Worm (Caenorhabditis elegans) whole organism, mixed stage, embryonic: ENCODE measurements around the gene F11D11.21.

Source experiments
- bed-3 ChIP-seq: fragments of 200-800 bp; sonication (Bioruptor generic); optimal IDR thresholded peaks from 3 replicates; lab custom pipeline; 2018; ENCODE audit warnings: mild to moderate bottlenecking, missing genetic modification characterization, moderate library complexity, missing compliant biosample characterization
- ceh-39 ChIP-seq: fragments of 150-350 bp; optimal IDR thresholded peaks from 2 replicates; lab custom pipeline; 2014; ENCODE audit warnings: missing biosample characterization, missing genetic modification characterization
- ces-1 ChIP-seq: fragments of 150-350 bp; optimal IDR thresholded peaks from 2 replicates; lab custom pipeline; 2014; ENCODE audit warnings: missing biosample characterization, missing genetic modification reagents, missing genetic modification characterization
- cnd-1 ChIP-seq: fragments of 200-800 bp; sonication (Bioruptor generic); optimal IDR thresholded peaks from 2 replicates; lab custom pipeline; 2018; ENCODE audit warnings: mild to moderate bottlenecking, missing genetic modification characterization, missing compliant biosample characterization
- drap-1 ChIP-seq: fragments of 200-800 bp; sonication (Bioruptor generic); optimal IDR thresholded peaks from 3 replicates; lab custom pipeline; 2018; ENCODE audit warnings: mild to moderate bottlenecking, missing genetic modification characterization, missing compliant biosample characterization
- elt-1 ChIP-seq: sonication (generic microtip); optimal IDR thresholded peaks from 2 replicates; lab custom pipeline; 2017; ENCODE audit warnings: missing genetic modification characterization, mild to moderate bottlenecking, missing compliant biosample characterization, antibody characterized with exemption, moderate library complexity, borderline replicate concordance; ENCODE audit not compliant: insufficient read depth
- elt-3 ChIP-seq: fragments of 150-350 bp; optimal IDR thresholded peaks from 2 replicates; lab custom pipeline; 2014; ENCODE audit warnings: missing biosample characterization, missing genetic modification characterization
- flh-1 ChIP-seq: fragments of 200-800 bp; sonication (Bioruptor generic); optimal IDR thresholded peaks from 2 replicates; lab custom pipeline; 2018; ENCODE audit warnings: mild to moderate bottlenecking, missing genetic modification characterization, moderate library complexity, missing compliant biosample characterization
- ham-2 ChIP-seq: fragments of 200-800 bp; sonication (Bioruptor generic); optimal IDR thresholded peaks from 2 replicates; lab custom pipeline; 2018; ENCODE audit warnings: mild to moderate bottlenecking, missing genetic modification characterization, missing compliant biosample characterization
- hlh-1 ChIP-seq: fragments of 150-350 bp; optimal IDR thresholded peaks from 2 replicates; lab custom pipeline; 2014; ENCODE audit warnings: missing biosample characterization, missing genetic modification reagents, missing genetic modification characterization
- lin-13 ChIP-seq: fragments of 150-350 bp; optimal IDR thresholded peaks from 2 replicates; lab custom pipeline; 2014; ENCODE audit warnings: missing biosample characterization, missing genetic modification characterization
- lin-32 ChIP-seq: fragments of 200-800 bp; sonication (Bioruptor generic); optimal IDR thresholded peaks from 2 replicates; lab custom pipeline; 2018; ENCODE audit warnings: mild to moderate bottlenecking, missing genetic modification characterization, missing compliant biosample characterization
- lsy-2 ChIP-seq: fragments of 150-350 bp; optimal IDR thresholded peaks from 2 replicates; lab custom pipeline; 2014; ENCODE audit warnings: missing biosample characterization, missing genetic modification characterization
- mab-5 ChIP-seq: fragments of 150-350 bp; optimal IDR thresholded peaks from 2 replicates; lab custom pipeline; 2014; ENCODE audit warnings: missing biosample characterization, missing genetic modification characterization
- mep-1 ChIP-seq: fragments of 150-350 bp; optimal IDR thresholded peaks from 2 replicates; lab custom pipeline; 2017; ENCODE audit warnings: missing biosample characterization, missing genetic modification reagents, missing genetic modification characterization, inconsistent platforms
- mls-2 ChIP-seq: sonication (generic microtip); optimal IDR thresholded peaks from 2 replicates; lab custom pipeline; 2016; ENCODE audit warnings: mild to moderate bottlenecking, missing genetic modification characterization, moderate library complexity, missing compliant biosample characterization
- nhr-12 ChIP-seq: fragments of 150-350 bp; optimal IDR thresholded peaks from 2 replicates; lab custom pipeline; 2014; ENCODE audit warnings: missing biosample characterization, missing genetic modification characterization
- nhr-2 ChIP-seq: fragments of 150-350 bp; optimal IDR thresholded peaks from 2 replicates; lab custom pipeline; 2014; ENCODE audit warnings: missing biosample characterization, missing genetic modification characterization
- nhr-237 ChIP-seq: fragments of 150-350 bp; optimal IDR thresholded peaks from 2 replicates; lab custom pipeline; 2014; ENCODE audit warnings: missing biosample characterization, missing genetic modification characterization
- pha-4 ChIP-seq: fragments of 150-350 bp; optimal IDR thresholded peaks from 2 replicates; lab custom pipeline; 2018; ENCODE audit warnings: missing biosample characterization, missing genetic modification reagents, missing genetic modification characterization
- snpc-4 ChIP-seq: fragments of 150-350 bp; optimal IDR thresholded peaks from 2 replicates; lab custom pipeline; 2014; ENCODE audit warnings: missing biosample characterization, missing genetic modification characterization
- sptf-1 ChIP-seq: sonication (generic microtip); optimal IDR thresholded peaks from 2 replicates; lab custom pipeline; 2017; ENCODE audit warnings: mild to moderate bottlenecking, missing genetic modification characterization, moderate library complexity, missing compliant biosample characterization
- unc-120 ChIP-seq: sonication (generic microtip); optimal IDR thresholded peaks from 2 replicates; lab custom pipeline; 2017; ENCODE audit warnings: missing genetic modification characterization, missing compliant biosample characterization; ENCODE audit not compliant: poor library complexity, severe bottlenecking
- unc-39 ChIP-seq: fragments of 150-350 bp; optimal IDR thresholded peaks from 2 replicates; lab custom pipeline; 2014; ENCODE audit warnings: missing biosample characterization, missing genetic modification characterization
- unc-62 ChIP-seq: fragments of 150-350 bp; optimal IDR thresholded peaks from 2 replicates; lab custom pipeline; 2014; ENCODE audit warnings: missing biosample characterization, missing genetic modification reagents, missing genetic modification characterization
- zip-8 ChIP-seq: fragments of 150-350 bp; optimal IDR thresholded peaks from 2 replicates; lab custom pipeline; 2014; ENCODE audit warnings: missing biosample characterization, missing genetic modification characterization
- ztf-11 ChIP-seq: fragments of 150-350 bp; optimal IDR thresholded peaks from 2 replicates; lab custom pipeline; 2014; ENCODE audit warnings: missing biosample characterization, missing genetic modification characterization

Gene F11D11.21

ce11 chrV:18731579-18732041 is 18.7 kb downstream of the F11D11.21 start, which contains the start of the genes asp-18 and scl-19:
Gene asp-18, minus strand, starts transcription at chrV:18731679.
Gene scl-19, plus strand, starts transcription at chrV:18731991.
- no peak for TF ChIP-seq unc-39 (tag; lab: Kevin White, UChicago)
- TF ChIP-seq elt-3 (tag; lab: Kevin White, UChicago) = no peak
- TF ChIP-seq lin-13 (tag; lab: Kevin White, UChicago) = no peak
- TF ChIP-seq nhr-12 (tag; lab: Kevin White, UChicago) = no peak
- TF ChIP-seq unc-120 = no peak

ce11 chrV:18729324-18729924 is 20.9 kb downstream of the F11D11.21 start, which contains the start of gene asp-19:
Gene asp-19, minus strand, starts transcription at chrV:18729374.
- no peak for TF ChIP-seq ces-1 (GFP tag; lab: Kevin White, UChicago)
- no peak for TF ChIP-seq nhr-12 (tag; lab: Kevin White, UChicago)

ce11 chrV:18725858-18726257 is 24.5 kb downstream of the F11D11.21 start:
- TF ChIP-seq ces-1 (GFP tag; lab: Kevin White, UChicago) (peak; percentile 68), lin-13 (tag; lab: Kevin White, UChicago) (no peak)

ce11 chrV:18724076-18724475 is 26.3 kb downstream of the F11D11.21 start:
- TF ChIP-seq ham-2 (GFP tag; lab: Kevin White, UChicago) = no peak
- TF ChIP-seq nhr-12 (tag; lab: Kevin White, UChicago) = no peak
- no peak for TF ChIP-seq nhr-2 (tag; lab: Kevin White, UChicago)
- TF ChIP-seq elt-3 (tag; lab: Kevin White, UChicago) = no peak

- TF ChIP-seq elt-1 (tag; lab: Kevin White, UChicago) (no peak), drap-1 (no peak), ceh-39 (tag; lab: Kevin White, UChicago) (peak; percentile 99), lin-13 (tag; lab: Kevin White, UChicago) (peak; percentile 86), ham-2 (GFP tag; lab: Kevin White, UChicago) (no peak), unc-120 (peak; percentile 52), unc-39 (tag; lab: Kevin White, UChicago) (no peak), lsy-2 (tag; lab: Kevin White, UChicago) (peak; percentile 89), nhr-2 (tag; lab: Kevin White, UChicago) (peak; percentile 83), bed-3 (GFP tag; lab: Kevin White, UChicago) (no peak), ztf-11 (tag; lab: Kevin White, UChicago) (peak; percentile 22), zip-8 (tag; lab: Kevin White, UChicago) (no peak), pha-4 (peak; percentile 97), nhr-12 (tag; lab: Kevin White, UChicago) (no peak), snpc-4 (tag; lab: Kevin White, UChicago) (no peak), cnd-1 (tag; lab: Kevin White, UChicago) (peak; percentile 50), mep-1 (peak; percentile 80), hlh-1 (tag; lab: Kevin White, UChicago) (peak; percentile 92), sptf-1 (tag; lab: Kevin White, UChicago) (no peak), flh-1 (no peak), unc-62 (GFP tag; lab: Kevin White, UChicago) (peak; percentile 83), mls-2 (tag; lab: Kevin White, UChicago) (peak; percentile 24), elt-3 (tag; lab: Kevin White, UChicago) (peak; percentile 13), nhr-237 (tag; lab: Kevin White, UChicago) (peak; percentile 93), lin-32 (peak; percentile 3), ces-1 (GFP tag; lab: Kevin White, UChicago) (peak; percentile 96), mab-5 (tag; lab: Kevin White, UChicago) (peak; percentile 86)
Measured at ce11 chrV:18723604-18724003, 26.7 kb downstream of the F11D11.21 start.
